Worm (Caenorhabditis elegans): ENCODE measurements around the gene grl-8.
A peak's percentile ranks its signal among the peaks of the same experiment; 100 is the strongest.

Gene grl-8

DNA sequence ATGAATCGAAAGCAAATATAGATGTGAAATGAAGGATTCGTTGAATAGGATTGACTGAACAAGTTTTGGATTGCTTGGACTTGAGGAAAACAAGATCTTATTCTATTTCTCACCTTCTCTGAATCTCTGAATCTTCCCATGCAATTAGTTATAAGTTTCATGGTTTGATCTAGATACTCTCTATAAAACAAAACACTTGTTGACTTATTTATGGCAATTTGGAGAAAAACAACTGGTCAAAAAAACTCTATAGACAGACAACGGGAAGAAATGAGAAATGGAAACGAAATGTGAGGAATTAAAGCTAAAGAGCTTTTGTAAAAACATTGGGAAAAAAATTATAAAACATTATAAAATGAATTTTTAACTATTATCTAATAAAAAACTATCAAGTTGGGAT, 38.2 kb downstream of the grl-8 start, which contains the start of gene W02F12.8:
Gene W02F12.8 (minus strand): TSS at position 101 of the 400 bp plus-strand sequence.
- TF ChIP-seq nhr-237 (tag; optimal IDR thresholded peaks at IDR 0.05): no peak
- TF ChIP-seq cnd-1 (tag; optimal IDR thresholded peaks at IDR 0.05): no peak
- TF ChIP-seq pha-4 (tag; optimal IDR thresholded peaks at IDR 0.05): no peak
- TF ChIP-seq ztf-11 (tag; optimal IDR thresholded peaks at IDR 0.05): no peak
- TF ChIP-seq unc-120 (tag; optimal IDR thresholded peaks at IDR 0.05; ENCODE audit: poor library complexity, severe bottlenecking): no peak
- TF ChIP-seq ceh-43 (GFP tag; optimal IDR thresholded peaks at IDR 0.05): no peak

DNA sequence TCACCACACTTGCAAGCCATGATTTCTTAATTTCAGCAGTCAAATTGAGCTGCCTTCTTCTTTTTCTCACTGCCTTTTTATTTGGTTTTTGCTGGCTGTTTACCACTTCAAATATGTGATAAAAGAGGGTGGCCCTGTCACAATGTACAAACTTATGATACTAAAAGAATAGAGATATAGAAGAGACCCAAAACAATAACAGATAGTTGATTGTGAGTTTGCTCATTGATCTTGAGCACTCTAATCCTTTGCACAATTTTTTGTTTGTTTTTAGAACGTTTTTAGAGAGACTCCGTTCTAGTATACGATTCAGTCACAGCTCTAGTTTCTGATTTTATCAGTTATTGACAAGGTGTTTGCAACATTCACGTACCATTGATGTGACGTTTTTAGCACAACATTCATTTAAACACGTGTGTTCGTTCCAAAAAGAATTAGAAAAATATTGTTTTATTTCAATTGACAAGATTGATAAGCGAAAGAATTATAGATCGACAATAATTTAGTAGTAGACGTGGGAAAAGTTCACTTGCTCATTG, 41.0 kb downstream of the grl-8 start, which contains the start of gene mtl-1:
Gene mtl-1 (minus strand): TSS at position 51 of the 539 bp plus-strand sequence.
- TF ChIP-seq bed-3 (GFP tag; optimal IDR thresholded peaks at IDR 0.05) (no peak), mab-5 (tag; optimal IDR thresholded peaks at IDR 0.05) (no peak), lin-32 (GFP tag; optimal IDR thresholded peaks at IDR 0.05) (no peak), nhr-28 (tag; optimal IDR thresholded peaks at IDR 0.05) (no peak), ceh-83 (GFP tag; optimal IDR thresholded peaks at IDR 0.05) (no peak), sptf-1 (tag; optimal IDR thresholded peaks at IDR 0.05) (no peak), blmp-1 (tag; optimal IDR thresholded peaks at IDR 0.05) (no peak), unc-62 (GFP tag; optimal IDR thresholded peaks at IDR 0.05) (no peak), unc-120 (tag; optimal IDR thresholded peaks at IDR 0.05; ENCODE audit: poor library complexity, severe bottlenecking) (no peak), ces-1 (GFP tag; optimal IDR thresholded peaks at IDR 0.05) (no peak), tbx-8 (GFP tag; optimal IDR thresholded peaks at IDR 0.05) (no peak), ham-2 (GFP tag; optimal IDR thresholded peaks at IDR 0.05) (no peak), ztf-11 (tag; optimal IDR thresholded peaks at IDR 0.05) (no peak)

DNA sequence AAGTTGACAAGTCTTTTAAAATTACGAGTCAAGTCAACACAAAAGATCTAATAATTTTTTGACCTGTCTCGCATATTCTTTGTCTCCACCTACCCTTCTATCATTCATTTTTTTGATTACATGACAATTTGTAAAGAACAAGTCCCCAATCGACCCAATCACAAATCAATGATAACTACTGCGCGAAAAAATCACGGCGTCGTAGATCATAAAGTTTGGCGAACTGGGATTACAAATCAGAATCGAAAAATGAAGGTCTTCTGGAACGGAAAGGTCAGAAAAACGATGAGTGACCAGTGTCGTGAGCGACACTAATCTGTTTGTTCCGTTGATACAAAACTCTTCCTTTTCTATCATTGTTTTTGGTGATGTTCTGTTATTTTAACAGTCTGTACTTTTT, 42.8 kb downstream of the grl-8 start:
- TF ChIP-seq snpc-4 (tag; optimal IDR thresholded peaks at IDR 0.05): no peak
- no peak for TF ChIP-seq hlh-1 (tag; optimal IDR thresholded peaks at IDR 0.05)
- TF ChIP-seq sem-2 (GFP tag; optimal IDR thresholded peaks at IDR 0.05): no peak
- TF ChIP-seq mep-1 (tag; optimal IDR thresholded peaks at IDR 0.05): no peak
- no peak for TF ChIP-seq nhr-237 (tag; optimal IDR thresholded peaks at IDR 0.05)
- no peak for TF ChIP-seq nhr-76 (tag; optimal IDR thresholded peaks at IDR 0.05)
- TF ChIP-seq ceh-83 (GFP tag; optimal IDR thresholded peaks at IDR 0.05): no peak

DNA sequence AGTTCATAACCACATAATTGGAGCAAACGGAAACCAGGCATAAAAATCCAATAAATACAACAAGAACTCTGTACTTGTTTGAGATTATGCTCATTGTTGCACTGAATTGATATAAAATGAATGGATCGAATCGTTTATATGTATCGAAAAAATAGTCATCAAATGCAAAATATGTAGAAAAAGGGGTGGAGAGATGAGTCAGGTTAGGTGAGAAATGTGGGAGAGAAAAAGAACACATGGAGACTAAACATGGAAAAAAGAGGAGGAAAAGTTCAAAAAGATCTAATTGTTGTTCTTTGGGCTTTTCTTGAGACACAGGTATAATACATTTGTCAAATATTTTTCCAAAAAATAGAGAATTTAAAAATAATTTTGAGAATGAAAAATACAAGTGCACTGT, 44.5 kb downstream of the grl-8 start, which contains the start of gene K11G9.5:
Gene K11G9.5 (minus strand): TSS at position 101 of the 400 bp plus-strand sequence.
- TF ChIP-seq nhr-28 (tag; optimal IDR thresholded peaks at IDR 0.05): no peak
- no peak for TF ChIP-seq nhr-76 (tag; optimal IDR thresholded peaks at IDR 0.05)
- TF ChIP-seq ces-1 (GFP tag; optimal IDR thresholded peaks at IDR 0.05): no peak
- TF ChIP-seq zip-8 (tag; optimal IDR thresholded peaks at IDR 0.05): no peak
- no peak for TF ChIP-seq ceh-83 (GFP tag; optimal IDR thresholded peaks at IDR 0.05)
- TF ChIP-seq nhr-237 (tag; optimal IDR thresholded peaks at IDR 0.05): no peak
- no peak for TF ChIP-seq lin-32 (GFP tag; optimal IDR thresholded peaks at IDR 0.05)
- no peak for TF ChIP-seq unc-62 (GFP tag; optimal IDR thresholded peaks at IDR 0.05)
- no peak for TF ChIP-seq elt-3 (tag; optimal IDR thresholded peaks at IDR 0.05)
- no peak for TF ChIP-seq blmp-1 (tag; optimal IDR thresholded peaks at IDR 0.05)

DNA sequence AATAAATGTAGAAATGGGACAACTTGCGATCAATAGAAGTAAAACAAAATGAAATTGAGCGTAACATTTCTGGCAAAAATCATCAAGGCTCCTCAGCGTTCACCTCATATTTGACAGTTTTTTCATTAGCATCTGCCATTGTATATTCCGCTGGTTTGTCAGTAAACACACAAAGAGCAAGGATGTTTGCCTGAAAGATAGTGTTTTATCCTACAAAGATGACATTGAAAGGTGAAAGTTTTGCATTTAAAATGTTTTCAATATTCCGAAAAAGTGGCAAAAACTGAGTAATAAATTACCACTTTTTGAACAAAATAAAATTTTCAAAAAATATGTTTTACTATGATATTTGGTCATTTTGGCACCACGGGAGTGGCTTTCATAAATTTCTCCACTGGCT, 46.9 kb downstream of the grl-8 start:
- TF ChIP-seq ceh-39 (tag; optimal IDR thresholded peaks at IDR 0.05): no peak
- no peak for TF ChIP-seq nhr-12 (tag; optimal IDR thresholded peaks at IDR 0.05)
- no peak for TF ChIP-seq lsy-2 (tag; optimal IDR thresholded peaks at IDR 0.05)
- TF ChIP-seq elt-3 (tag; optimal IDR thresholded peaks at IDR 0.05): no peak
- TF ChIP-seq sptf-1 (tag; optimal IDR thresholded peaks at IDR 0.05): no peak
- no peak for TF ChIP-seq lin-32 (GFP tag; optimal IDR thresholded peaks at IDR 0.05)
- TF ChIP-seq flh-1 (GFP tag; optimal IDR thresholded peaks at IDR 0.05): no peak
- TF ChIP-seq nhr-237 (tag; optimal IDR thresholded peaks at IDR 0.05): no peak
- no peak for TF ChIP-seq snpc-4 (tag; optimal IDR thresholded peaks at IDR 0.05)
- no peak for TF ChIP-seq ceh-83 (GFP tag; optimal IDR thresholded peaks at IDR 0.05)
- no peak for TF ChIP-seq nhr-2 (tag; optimal IDR thresholded peaks at IDR 0.05)
- no peak for TF ChIP-seq nhr-28 (tag; optimal IDR thresholded peaks at IDR 0.05)

DNA sequence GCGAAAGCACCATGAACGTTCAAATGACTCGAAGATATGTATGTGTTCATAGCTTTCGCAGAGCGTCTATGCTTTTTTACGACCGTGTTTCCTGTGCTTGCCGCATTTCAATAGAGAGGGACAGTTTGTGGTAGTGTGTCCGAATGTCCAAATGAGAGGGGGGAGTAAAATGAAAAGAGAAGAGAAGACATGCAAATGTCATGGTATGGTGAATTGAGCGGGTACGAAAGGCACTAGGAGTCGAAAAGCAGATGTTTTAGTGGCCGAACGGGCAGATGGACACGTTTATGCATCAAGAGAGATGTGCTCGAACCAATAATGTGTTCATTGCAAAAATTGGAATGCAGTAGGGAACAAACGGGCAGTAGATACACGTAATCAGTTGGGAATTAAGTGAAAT, 47.4 kb downstream of the grl-8 start:
- TF ChIP-seq lsy-2 (tag; optimal IDR thresholded peaks at IDR 0.05) (no peak), lin-32 (GFP tag; optimal IDR thresholded peaks at IDR 0.05) (peak; percentile 60), nhr-2 (tag; optimal IDR thresholded peaks at IDR 0.05) (peak; percentile 59), ceh-83 (GFP tag; optimal IDR thresholded peaks at IDR 0.05) (no peak), mab-5 (tag; optimal IDR thresholded peaks at IDR 0.05) (no peak), cnd-1 (tag; optimal IDR thresholded peaks at IDR 0.05) (peak; percentile 20)
